Worm (Caenorhabditis elegans) whole organism, young adult: ENCODE data around the gene his-59.
A peak's percentile ranks its signal among the peaks of the same experiment; 100 is the strongest.

Experiments
- B0261.1 ChIP-seq: sonication (generic microtip); optimal IDR thresholded peaks from 2 replicates; lab custom pipeline; 2016; ENCODE audit warnings: mild to moderate bottlenecking, missing genetic modification characterization, moderate library complexity, missing compliant biosample characterization
- F52B5.7 ChIP-seq: sonication (generic microtip); optimal IDR thresholded peaks from 2 replicates; lab custom pipeline; 2016; ENCODE audit warnings: mild to moderate bottlenecking, missing genetic modification characterization, missing compliant biosample characterization
- F57A8.1 ChIP-seq: fragments of 200-800 bp; sonication (Bioruptor generic); optimal IDR thresholded peaks from 2 replicates; lab custom pipeline; 2018; ENCODE audit warnings: mild to moderate bottlenecking, missing genetic modification characterization, moderate library complexity, missing compliant biosample characterization
- Y53F4B.3 ChIP-seq: fragments of 200-800 bp; sonication (Bioruptor generic); IDR thresholded peaks from 2 replicates; pipeline ENCODE4 v1.3.6; 2022; ENCODE audit warnings: missing genetic modification reagents, missing genetic modification characterization, missing compliant biosample characterization
- Y67H2A.10 ChIP-seq: fragments of 200-800 bp; sonication (Bioruptor generic); conservative IDR thresholded peaks from 2 replicates; pipeline ENCODE4 v1.3.6; 2022; ENCODE audit warnings: missing genetic modification reagents, missing genetic modification characterization, missing compliant biosample characterization
- Y79H2A.3 ChIP-seq: fragments of 200-800 bp; sonication (Bioruptor generic); conservative IDR thresholded peaks from 2 replicates; pipeline ENCODE4 v1.3.6; 2022; ENCODE audit warnings: missing genetic modification reagents, missing genetic modification characterization, missing compliant biosample characterization
- ZK185.1 ChIP-seq: sonication (generic microtip); optimal IDR thresholded peaks from 2 replicates; lab custom pipeline; 2016; ENCODE audit warnings: mild to moderate bottlenecking, missing genetic modification characterization, missing compliant biosample characterization; ENCODE audit not compliant: poor library complexity, severe bottlenecking
- akir-1 ChIP-seq: fragments of 200-800 bp; sonication (Bioruptor generic); optimal IDR thresholded peaks from 2 replicates; lab custom pipeline; 2018; ENCODE audit warnings: mild to moderate bottlenecking, missing genetic modification characterization, moderate library complexity, missing compliant biosample characterization
- aptf-3 ChIP-seq: fragments of 200-800 bp; sonication (Bioruptor generic); IDR thresholded peaks from 2 replicates; pipeline ENCODE4 v1.3.6; 2022; ENCODE audit warnings: missing genetic modification characterization, missing compliant biosample characterization
- atf-7 ChIP-seq: sonication (generic microtip); optimal IDR thresholded peaks from 2 replicates; lab custom pipeline; 2017; ENCODE audit warnings: mild to moderate bottlenecking, missing genetic modification characterization, missing compliant biosample characterization
- attf-3 ChIP-seq: fragments of 200-800 bp; sonication (Bioruptor generic); conservative IDR thresholded peaks from 2 replicates; pipeline ENCODE4 v1.3.6; 2022; ENCODE audit warnings: missing genetic modification reagents, missing genetic modification characterization, missing compliant biosample characterization
- ceh-100 ChIP-seq: fragments of 200-800 bp; sonication (Bioruptor generic); IDR thresholded peaks from 2 replicates; pipeline ENCODE4 v1.3.6; 2022; ENCODE audit warnings: missing genetic modification reagents, missing genetic modification characterization, missing compliant biosample characterization
- ceh-40 ChIP-seq: fragments of 200-800 bp; sonication (Bioruptor generic); IDR thresholded peaks from 2 replicates; pipeline ENCODE4 v1.3.6; 2022; ENCODE audit warnings: missing genetic modification characterization, missing compliant biosample characterization
- ceh-91 ChIP-seq: fragments of 200-800 bp; sonication (Bioruptor generic); IDR thresholded peaks from 2 replicates; pipeline ENCODE4 v1.3.6; 2022; ENCODE audit warnings: missing genetic modification reagents, missing genetic modification characterization, missing compliant biosample characterization
- dox-1 ChIP-seq: fragments of 200-800 bp; sonication (Bioruptor generic); IDR thresholded peaks from 2 replicates; pipeline ENCODE4 v1.3.6; 2022; ENCODE audit warnings: missing genetic modification reagents, missing genetic modification characterization, missing compliant biosample characterization
- dpff-1 ChIP-seq: sonication (generic microtip); optimal IDR thresholded peaks from 2 replicates; lab custom pipeline; 2017; ENCODE audit warnings: mild to moderate bottlenecking, missing genetic modification characterization, missing compliant biosample characterization
- egl-44 ChIP-seq: fragments of 200-800 bp; sonication (Bioruptor generic); IDR thresholded peaks from 2 replicates; pipeline ENCODE4 v1.3.6; 2022; ENCODE audit warnings: missing genetic modification reagents, missing genetic modification characterization, missing compliant biosample characterization
- egrh-3 ChIP-seq: fragments of 200-800 bp; sonication (Bioruptor generic); IDR thresholded peaks from 2 replicates; pipeline ENCODE4 v1.3.6; 2022; ENCODE audit warnings: missing genetic modification reagents, missing genetic modification characterization, missing compliant biosample characterization
- ets-4 ChIP-seq: fragments of 200-800 bp; sonication (Bioruptor generic); optimal IDR thresholded peaks from 2 replicates; lab custom pipeline; 2018; ENCODE audit warnings: mild to moderate bottlenecking, missing genetic modification characterization, missing compliant biosample characterization
- fkh-3 ChIP-seq: sonication (generic microtip); optimal IDR thresholded peaks from 2 replicates; lab custom pipeline; 2016; ENCODE audit warnings: mild to moderate bottlenecking, missing genetic modification characterization, missing compliant biosample characterization
- gei-17 ChIP-seq: fragments of 200-800 bp; sonication (Bioruptor generic); optimal IDR thresholded peaks from 2 replicates; lab custom pipeline; 2018; ENCODE audit warnings: mild to moderate bottlenecking, missing genetic modification characterization, missing compliant biosample characterization
- him-1 ChIP-seq: sonication (generic microtip); optimal IDR thresholded peaks from 2 replicates; lab custom pipeline; 2016; ENCODE audit warnings: missing genotype, missing genetic modification reagents, missing genetic modification characterization, missing compliant biosample characterization
- hmg-1.2 ChIP-seq: fragments of 200-800 bp; sonication (Bioruptor generic); IDR thresholded peaks from 2 replicates; pipeline ENCODE4 v1.3.6; 2022; ENCODE audit warnings: missing genetic modification reagents, missing genetic modification characterization, missing compliant biosample characterization
- lag-1 ChIP-seq: fragments of 200-800 bp; sonication (Bioruptor generic); IDR thresholded peaks from 2 replicates; pipeline ENCODE4 v1.3.6; 2022; ENCODE audit warnings: missing genetic modification reagents, missing genetic modification characterization, missing compliant biosample characterization
- let-526 ChIP-seq: fragments of 200-800 bp; sonication (Bioruptor generic); IDR thresholded peaks from 2 replicates; pipeline ENCODE4 v1.3.6; 2022; ENCODE audit warnings: missing genetic modification reagents, missing genetic modification characterization, missing compliant biosample characterization
- lin-35 ChIP-seq, 3 experiments: fragments of 150-350 bp in 2 of 3; sonication (generic microtip) in 1 of 3; optimal IDR thresholded peaks; 2 replicates each; lab custom pipeline; 2014 to 2018; ENCODE audit warnings: missing biosample characterization in 3 of 3, missing genetic modification characterization in 3 of 3, missing genetic modification reagents in 3 of 3
- lin-40 ChIP-seq: sonication (generic microtip); optimal IDR thresholded peaks from 2 replicates; lab custom pipeline; 2016; ENCODE audit warnings: missing genetic modification characterization, mild to moderate bottlenecking, missing compliant biosample characterization, missing genotype, missing genetic modification reagents
- madf-10 ChIP-seq: sonication (generic microtip); optimal IDR thresholded peaks from 2 replicates; lab custom pipeline; 2016; ENCODE audit warnings: mild to moderate bottlenecking, missing genetic modification characterization, missing compliant biosample characterization
- mxl-1 ChIP-seq: sonication (generic microtip); optimal IDR thresholded peaks from 2 replicates; lab custom pipeline; 2016; ENCODE audit warnings: missing genetic modification characterization, missing compliant biosample characterization
- nfya-2 ChIP-seq: fragments of 200-800 bp; sonication (Bioruptor generic); IDR thresholded peaks from 2 replicates; pipeline ENCODE4 v1.3.6; 2022; ENCODE audit warnings: missing genetic modification reagents, missing genetic modification characterization, missing compliant biosample characterization
- nhr-80 ChIP-seq: sonication (generic microtip); optimal IDR thresholded peaks from 2 replicates; lab custom pipeline; 2016; ENCODE audit warnings: missing genetic modification characterization, missing compliant biosample characterization
- rec-8 ChIP-seq, 2 experiments: sonication (generic microtip); optimal IDR thresholded peaks; 2 replicates each; lab custom pipeline; 2016; ENCODE audit warnings: mild to moderate bottlenecking in 2 of 2, missing genetic modification characterization in 2 of 2, missing genetic modification reagents in 2 of 2, missing genotype in 2 of 2, missing biosample characterization in 1 of 2, missing compliant biosample characterization in 1 of 2, moderate library complexity in 1 of 2
- repo-1 ChIP-seq: sonication (generic microtip); optimal IDR thresholded peaks from 2 replicates; lab custom pipeline; 2017; ENCODE audit warnings: mild to moderate bottlenecking, missing genetic modification characterization, missing compliant biosample characterization
- rpc-1 ChIP-seq, 2 experiments: fragments of 150-350 bp in 1 of 2; sonication (generic microtip) in 1 of 2; optimal IDR thresholded peaks; 2 replicates each; lab custom pipeline; 2014 to 2018; ENCODE audit warnings: missing biosample characterization in 1 of 2, missing genetic modification characterization in 1 of 2, missing genetic modification reagents in 1 of 2, missing genotype in 1 of 2
- snpc-1.1 ChIP-seq: sonication (generic microtip); optimal IDR thresholded peaks from 2 replicates; lab custom pipeline; 2017; ENCODE audit warnings: missing genetic modification characterization, mild to moderate bottlenecking, missing compliant biosample characterization, antibody characterized with exemption, moderate library complexity, missing genotype, missing genetic modification reagents; ENCODE audit not compliant: insufficient read depth
- snpc-1.3 ChIP-seq: sonication (generic microtip); optimal IDR thresholded peaks from 2 replicates; lab custom pipeline; 2017; ENCODE audit warnings: missing genetic modification characterization, mild to moderate bottlenecking, missing compliant biosample characterization, antibody characterized with exemption, moderate library complexity, missing genotype, missing genetic modification reagents; ENCODE audit not compliant: insufficient read depth
- somi-1 ChIP-seq: fragments of 200-800 bp; sonication (Bioruptor generic); optimal IDR thresholded peaks from 2 replicates; lab custom pipeline; 2018; ENCODE audit warnings: mild to moderate bottlenecking, missing genetic modification characterization, missing compliant biosample characterization
- tlf-1 ChIP-seq: fragments of 200-800 bp; sonication (Bioruptor generic); optimal IDR thresholded peaks from 2 replicates; lab custom pipeline; 2018; ENCODE audit warnings: mild to moderate bottlenecking, missing genetic modification characterization, missing compliant biosample characterization
- unc-62 ChIP-seq: fragments of 150-350 bp; optimal IDR thresholded peaks from 2 replicates; lab custom pipeline; 2014; ENCODE audit warnings: missing biosample characterization, missing genetic modification reagents, missing genetic modification characterization
- ztf-18 ChIP-seq: sonication (generic microtip); optimal IDR thresholded peaks from 2 replicates; lab custom pipeline; 2016; ENCODE audit warnings: missing genotype, mild to moderate bottlenecking, missing genetic modification characterization, missing compliant biosample characterization
- ztf-22 ChIP-seq: fragments of 200-800 bp; sonication (Bioruptor generic); optimal IDR thresholded peaks from 2 replicates; lab custom pipeline; 2018; ENCODE audit warnings: mild to moderate bottlenecking, missing genetic modification characterization, moderate library complexity, missing compliant biosample characterization
- ztf-3 ChIP-seq: fragments of 200-800 bp; sonication (Bioruptor generic); optimal IDR thresholded peaks from 2 replicates; lab custom pipeline; 2018; ENCODE audit warnings: mild to moderate bottlenecking, missing genetic modification characterization, missing compliant biosample characterization

his-59 gene

ce11 chrIV:7487554-7488456 is at the start of gene his-59, which contains the start of gene his-60 (continued):
- TF ChIP-seq ZK185.1 (no peak), egrh-3 (GFP tag; lab: Robert Waterston, UW) (peak; percentile 51), repo-1 (tag; lab: Kevin White, UChicago) (no peak), ztf-18 (tag; lab: Kevin White, UChicago) (peak; percentile 35), Y79H2A.3 (GFP tag; lab: Robert Waterston, UW) (peak; percentile 93), unc-62 (no peak), ceh-91 (GFP tag; lab: Robert Waterston, UW) (no peak; the same call in 1 of the 2 replicates), lag-1 (GFP tag; lab: Robert Waterston, UW) (no peak), ceh-40 (GFP tag; lab: Robert Waterston, UW) (peak; percentile 75), nfya-2 (GFP tag; lab: Robert Waterston, UW) (no peak), Y53F4B.3 (no peak), gei-17 (GFP tag; lab: Kevin White, UChicago) (no peak), tlf-1 (GFP tag; lab: Kevin White, UChicago) (peak; percentile 76), snpc-1.1 (tag; lab: Kevin White, UChicago) (no peak), madf-10 (tag; lab: Kevin White, UChicago) (no peak), mxl-1 (no peak), hmg-1.2 (peak; percentile 41; the same call in 1 of the 2 replicates), attf-3 (GFP tag; lab: Robert Waterston, UW) (0 out of 2 replicates have a peak, but pooled peaks have one; percentile 7), snpc-1.3 (peak; percentile 79), lin-35 (GFP tag; optimal IDR thresholded peaks at IDR 0.05; lab: Kevin White, UChicago) (no peak), ztf-3 (GFP tag; lab: Kevin White, UChicago) (no peak), let-526 (no peak), aptf-3 (no peak), him-1 (tag; lab: Kevin White, UChicago) (no peak), somi-1 (no peak), fkh-3 (tag; lab: Kevin White, UChicago) (no peak), lin-40 (tag; lab: Kevin White, UChicago) (no peak), rpc-1 (optimal IDR thresholded peaks at IDR 0.05; lab: Kevin White, UChicago) (no peak), rpc-1 (tag; optimal IDR thresholded peaks at IDR 0.05; lab: Kevin White, UChicago) (no peak), B0261.1 (tag; lab: Kevin White, UChicago) (no peak), Y67H2A.10 (GFP tag; lab: Robert Waterston, UW) (no peak), atf-7 (tag; lab: Kevin White, UChicago) (no peak), ets-4 (GFP tag; lab: Kevin White, UChicago) (no peak), F52B5.7 (tag; lab: Kevin White, UChicago) (peak; percentile 12), ceh-100 (GFP tag; lab: Robert Waterston, UW) (no peak; the same call in 1 of the 2 replicates), ztf-22 (GFP tag; lab: Kevin White, UChicago) (no peak)

DNA sequence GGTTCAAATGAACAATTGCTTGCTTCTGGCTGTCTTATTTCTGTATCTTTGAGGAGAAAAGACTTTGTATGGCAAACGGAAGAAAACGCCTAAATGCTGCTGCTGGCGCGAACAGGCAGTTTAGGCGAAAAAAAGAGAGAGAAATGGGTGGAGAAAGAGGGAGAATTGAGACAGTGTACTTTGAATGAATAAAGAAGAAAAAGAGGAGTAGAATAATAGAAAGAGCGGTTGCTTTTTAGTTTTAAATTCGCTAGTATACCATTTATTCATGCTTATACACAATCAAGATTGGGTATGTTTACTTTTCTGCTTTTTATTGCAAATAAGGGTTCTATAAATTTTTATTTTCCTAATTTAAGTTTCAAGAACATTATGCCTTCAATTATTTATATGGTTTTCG is 48.7 kb upstream of the his-59 start:
- TF ChIP-seq dpff-1 (tag; lab: Kevin White, UChicago) (no peak), egl-44 (GFP tag; lab: Robert Waterston, UW) (no peak), nhr-80 (no peak), egrh-3 (GFP tag; lab: Robert Waterston, UW) (no peak), gei-17 (GFP tag; lab: Kevin White, UChicago) (no peak), akir-1 (GFP tag; lab: Kevin White, UChicago) (no peak), rec-8 (tag; optimal IDR thresholded peaks at IDR 0.05; lab: Kevin White, UChicago) (no peak), dox-1 (no peak), ztf-18 (tag; lab: Kevin White, UChicago) (no peak), F57A8.1 (GFP tag; lab: Kevin White, UChicago) (no peak)
